Fruit fly (Drosophila melanogaster) whole organism, embryonic: ENCODE data around the gene CG10584.
A peak's percentile ranks its signal among the peaks of the same experiment; 100 is the strongest.

Experiments
- BEAF-32 ChIP-seq: fragments of 200-800 bp; sonication (Bioruptor generic); optimal IDR thresholded peaks from 3 replicates; lab custom pipeline; 2017; ENCODE audit warnings: missing biosample characterization, missing genetic modification characterization, mild to moderate bottlenecking, moderate library complexity, missing genetic modification reagents
- CG10209 ChIP-seq: fragments of 200-800 bp; sonication (Bioruptor generic); optimal IDR thresholded peaks from 3 replicates; lab custom pipeline; 2017; ENCODE audit warnings: missing biosample characterization, mild to moderate bottlenecking, missing genetic modification characterization, missing genetic modification reagents
- CG10431 ChIP-seq: fragments of 200-800 bp; sonication (Bioruptor generic); optimal IDR thresholded peaks from 3 replicates; lab custom pipeline; 2018; ENCODE audit warnings: missing biosample characterization, mild to moderate bottlenecking, missing genetic modification characterization
- CG12104 ChIP-seq: fragments of 200-800 bp; sonication (Bioruptor generic); optimal IDR thresholded peaks from 3 replicates; lab custom pipeline; 2016; ENCODE audit warnings: missing biosample characterization, missing genetic modification characterization
- CG12155 ChIP-seq: fragments of 200-800 bp; sonication (Bioruptor generic); optimal IDR thresholded peaks from 3 replicates; lab custom pipeline; 2016; ENCODE audit warnings: missing biosample characterization, missing genetic modification characterization
- CG1233 ChIP-seq: fragments of 200-800 bp; sonication (Bioruptor generic); optimal IDR thresholded peaks from 4 replicates; lab custom pipeline; 2018; ENCODE audit warnings: missing biosample characterization, mild to moderate bottlenecking, missing genetic modification characterization
- CG12659 ChIP-seq: fragments of 200-800 bp; sonication (Bioruptor generic); optimal IDR thresholded peaks from 3 replicates; lab custom pipeline; 2017; ENCODE audit warnings: mild to moderate bottlenecking, missing biosample characterization, missing genetic modification reagents, missing genetic modification characterization
- CG1529 ChIP-seq: fragments of 200-800 bp; sonication (Bioruptor generic); optimal IDR thresholded peaks from 3 replicates; lab custom pipeline; 2018; ENCODE audit warnings: missing biosample characterization, missing genetic modification characterization
- CG17328 ChIP-seq: fragments of 200-800 bp; sonication (Bioruptor generic); IDR thresholded peaks from 2 replicates; pipeline ENCODE4 v1.3.6; 2022; ENCODE audit warnings: missing biosample characterization, missing genetic modification characterization
- CG17361 ChIP-seq: fragments of 200-800 bp; sonication (Bioruptor generic); IDR thresholded peaks from 3 replicates; pipeline ENCODE4 v1.3.6; 2022; ENCODE audit warnings: missing biosample characterization, missing genetic modification characterization
- CG18476 ChIP-seq: fragments of 200-800 bp; sonication (Bioruptor generic); optimal IDR thresholded peaks from 2 replicates; lab custom pipeline; 2016; ENCODE audit warnings: missing biosample characterization, mild to moderate bottlenecking, missing genetic modification characterization
- CG32532 ChIP-seq: fragments of 200-800 bp; sonication (Bioruptor generic); IDR thresholded peaks from 2 replicates; pipeline ENCODE4 v1.3.6; 2022; ENCODE audit warnings: missing biosample characterization, missing genetic modification characterization
- CG33557 ChIP-seq: fragments of 200-800 bp; sonication (Bioruptor generic); optimal IDR thresholded peaks from 2 replicates; lab custom pipeline; 2019; ENCODE audit warnings: missing biosample characterization, mild to moderate bottlenecking, missing genetic modification characterization, moderate library complexity
- CG7556 ChIP-seq: fragments of 200-800 bp; sonication (Bioruptor generic); optimal IDR thresholded peaks from 2 replicates; lab custom pipeline; 2017; ENCODE audit warnings: missing biosample characterization, mild to moderate bottlenecking, missing genetic modification characterization
- CG7839 ChIP-seq: fragments of 200-800 bp; sonication (Bioruptor generic); optimal IDR thresholded peaks from 3 replicates; lab custom pipeline; 2018; ENCODE audit warnings: missing biosample characterization, mild to moderate bottlenecking, missing genetic modification characterization, moderate library complexity
- CG8089 ChIP-seq: fragments of 200-800 bp; sonication (Bioruptor generic); optimal IDR thresholded peaks from 3 replicates; lab custom pipeline; 2016; ENCODE audit warnings: missing biosample characterization, missing genetic modification characterization
- CG8924 ChIP-seq: fragments of 200-800 bp; optimal IDR thresholded peaks from 3 replicates; lab custom pipeline; 2019; ENCODE audit warnings: missing biosample characterization, mild to moderate bottlenecking, missing genetic modification characterization, moderate library complexity
- CG9215 ChIP-seq: fragments of 200-800 bp; sonication (Bioruptor generic); IDR thresholded peaks from 2 replicates; pipeline ENCODE4 v1.3.6; 2022; ENCODE audit warnings: missing biosample characterization, missing genetic modification characterization
- CG9876 ChIP-seq: fragments of 200-800 bp; sonication (Bioruptor generic); optimal IDR thresholded peaks from 2 replicates; lab custom pipeline; 2016; ENCODE audit warnings: missing biosample characterization, missing genetic modification characterization
- CoRest ChIP-seq: fragments of 200-800 bp; sonication (Bioruptor generic); optimal IDR thresholded peaks from 3 replicates; lab custom pipeline; 2018; ENCODE audit warnings: missing biosample characterization, mild to moderate bottlenecking, missing genetic modification characterization, moderate library complexity
- D19A ChIP-seq: fragments of 200-800 bp; optimal IDR thresholded peaks from 3 replicates; lab custom pipeline; 2019; ENCODE audit warnings: missing biosample characterization, mild to moderate bottlenecking, missing genetic modification characterization, moderate library complexity
- Doc2 ChIP-seq: fragments of 200-800 bp; sonication (Bioruptor generic); IDR thresholded peaks from 2 replicates; pipeline ENCODE4 v1.3.6; 2022; ENCODE audit warnings: missing biosample characterization, missing genetic modification characterization
- Drgx ChIP-seq: fragments of 200-800 bp; sonication (Bioruptor generic); IDR thresholded peaks from 2 replicates; pipeline ENCODE4 v1.3.6; 2022; ENCODE audit warnings: missing biosample characterization, missing genetic modification characterization
- Fer3 ChIP-seq: fragments of 200-800 bp; sonication (Bioruptor generic); optimal IDR thresholded peaks from 2 replicates; lab custom pipeline; 2018; ENCODE audit warnings: missing biosample characterization, mild to moderate bottlenecking, missing genetic modification characterization, moderate library complexity
- Lim3 ChIP-seq: fragments of 200-800 bp; sonication (Bioruptor generic); IDR thresholded peaks from 2 replicates; pipeline ENCODE4 v1.3.6; 2022; ENCODE audit warnings: missing biosample characterization, missing genetic modification characterization
- NK7.1 ChIP-seq: fragments of 200-800 bp; sonication (Bioruptor generic); optimal IDR thresholded peaks from 3 replicates; lab custom pipeline; 2016; ENCODE audit warnings: missing biosample characterization, missing genetic modification characterization
- Pdp1 ChIP-seq, 2 experiments: fragments of 200-800 bp; sonication (Bioruptor generic); optimal IDR thresholded peaks; 3 replicates each; lab custom pipeline; 2016; ENCODE audit warnings: missing biosample characterization in 2 of 2, missing genetic modification characterization in 2 of 2, mild to moderate bottlenecking in 1 of 2, moderate library complexity in 1 of 2
- Ptx1 ChIP-seq: fragments of 200-800 bp; sonication (Bioruptor generic); IDR thresholded peaks from 2 replicates; pipeline ENCODE4 v1.3.6; 2022; ENCODE audit warnings: missing biosample characterization, missing genetic modification characterization
- YL-1 ChIP-seq: fragments of 200-800 bp; sonication (Bioruptor generic); optimal IDR thresholded peaks from 3 replicates; lab custom pipeline; 2017; ENCODE audit warnings: missing biosample characterization, mild to moderate bottlenecking, missing genetic modification characterization
- bab2 ChIP-seq: fragments of 200-800 bp; sonication (Bioruptor generic); optimal IDR thresholded peaks from 2 replicates; lab custom pipeline; 2016; ENCODE audit warnings: missing biosample characterization, missing genetic modification characterization
- crol ChIP-seq: fragments of 200-800 bp; sonication (Bioruptor generic); IDR thresholded peaks from 2 replicates; pipeline ENCODE4 v1.3.6; 2022; ENCODE audit warnings: missing biosample characterization, missing genetic modification characterization
- dpn ChIP-seq, 2 experiments: fragments of 200-800 bp; sonication (Bioruptor generic); optimal IDR thresholded peaks; 3 replicates each; lab custom pipeline; 2016; ENCODE audit warnings: missing biosample characterization in 2 of 2, missing genetic modification characterization in 2 of 2
- esg ChIP-seq: fragments of 200-800 bp; sonication (Bioruptor generic); conservative IDR thresholded peaks from 2 replicates; pipeline ENCODE4 v1.3.6; 2022; ENCODE audit warnings: missing biosample characterization, missing genetic modification characterization
- eve ChIP-seq, 2 experiments: fragments of >200 bp; optimal IDR thresholded peaks; 2 replicates each; lab custom pipeline; 2017; ENCODE audit warnings: missing biosample characterization in 2 of 2, missing genetic modification characterization in 2 of 2
- fd3F ChIP-seq: fragments of 200-800 bp; sonication (Bioruptor generic); optimal IDR thresholded peaks from 2 replicates; lab custom pipeline; 2018; ENCODE audit warnings: missing biosample characterization, mild to moderate bottlenecking, missing genetic modification characterization, moderate library complexity
- insv ChIP-seq, 2 experiments: fragments of 200-800 bp; sonication (Bioruptor generic); optimal IDR thresholded peaks; 3 replicates each; lab custom pipeline; 2016 to 2018; ENCODE audit warnings: missing biosample characterization in 2 of 2, missing genetic modification characterization in 2 of 2
- lab ChIP-seq: fragments of 200-800 bp; sonication (Bioruptor generic); optimal IDR thresholded peaks from 3 replicates; lab custom pipeline; 2017; ENCODE audit warnings: missing biosample characterization, missing genetic modification characterization, mild to moderate bottlenecking, moderate library complexity, missing genetic modification reagents
- lbe ChIP-seq: fragments of 200-800 bp; sonication (Bioruptor generic); optimal IDR thresholded peaks from 2 replicates; lab custom pipeline; 2016; ENCODE audit warnings: missing biosample characterization, mild to moderate bottlenecking, missing genetic modification characterization
- lilli ChIP-seq: fragments of 200-800 bp; sonication (Bioruptor generic); optimal IDR thresholded peaks from 3 replicates; lab custom pipeline; 2016; ENCODE audit warnings: missing biosample characterization, missing genetic modification characterization
- nau ChIP-seq: fragments of 200-800 bp; sonication (Bioruptor generic); optimal IDR thresholded peaks from 3 replicates; lab custom pipeline; 2017; ENCODE audit warnings: missing biosample characterization, mild to moderate bottlenecking, missing genetic modification characterization, missing genetic modification reagents
- nerfin-1 ChIP-seq: fragments of 200-800 bp; sonication (Bioruptor generic); optimal IDR thresholded peaks from 3 replicates; lab custom pipeline; 2019; ENCODE audit warnings: missing biosample characterization, mild to moderate bottlenecking, missing genetic modification characterization, moderate library complexity
- oc ChIP-seq: fragments of 200-800 bp; sonication (Bioruptor generic); optimal IDR thresholded peaks from 2 replicates; lab custom pipeline; 2018; ENCODE audit warnings: missing biosample characterization, mild to moderate bottlenecking, missing genetic modification characterization, moderate library complexity
- pfk ChIP-seq: fragments of 200-800 bp; sonication (Bioruptor generic); optimal IDR thresholded peaks from 2 replicates; lab custom pipeline; 2018; ENCODE audit warnings: missing biosample characterization, mild to moderate bottlenecking, missing genetic modification characterization, moderate library complexity
- prd ChIP-seq, 3 experiments: fragments of >200 bp in 2 of 3; fragments of 200-800 bp in 1 of 3; sonication (Bioruptor generic) in 1 of 3; optimal IDR thresholded peaks in 2 of 3; IDR thresholded peaks in 1 of 3; 2 replicates in 2 of 3; 3 replicates in 1 of 3; pipeline versions ENCODE4 v1.3.6 to Lab custom; 2017 to 2022; ENCODE audit warnings: missing biosample characterization in 1 of 3, missing genetic modification characterization in 1 of 3
- sima ChIP-seq: fragments of 200-800 bp; sonication (Bioruptor generic); optimal IDR thresholded peaks from 2 replicates; lab custom pipeline; 2016; ENCODE audit warnings: missing biosample characterization, missing genetic modification characterization
- toy ChIP-seq: fragments of 200-800 bp; sonication (Bioruptor generic); IDR thresholded peaks from 2 replicates; pipeline ENCODE4 v1.3.6; 2022; ENCODE audit warnings: missing biosample characterization, missing genetic modification characterization
- tx ChIP-seq: fragments of 200-800 bp; sonication (Bioruptor generic); optimal IDR thresholded peaks from 2 replicates; lab custom pipeline; 2016; ENCODE audit warnings: missing biosample characterization, missing genetic modification characterization
- zfh2 ChIP-seq: fragments of 200-800 bp; sonication (Bioruptor generic); optimal IDR thresholded peaks from 2 replicates; lab custom pipeline; 2016; ENCODE audit warnings: missing biosample characterization, missing genetic modification characterization

Gene CG10584

dm6 chr3L:21056792-21057567 lies 25.8 kb upstream of the CG10584 start (continued):
- peak; percentile 24 for TF ChIP-seq CG7839
- TF ChIP-seq CG32532, result peak; percentile 16; the same call in 1 of the 2 replicates
- TF ChIP-seq CG7556 (GFP tag; lab: Kevin White, UChicago), result peak; percentile 12
- no peak for TF ChIP-seq CG8924 (tag; lab: Kevin White, UChicago)
- TF ChIP-seq Fer3 (tag; lab: Kevin White, UChicago), result peak; percentile 8
- TF ChIP-seq CG10431, result no peak
- TF ChIP-seq oc, result peak; percentile 70
- peak; percentile 8 for TF ChIP-seq CG12155 (GFP tag; lab: Kevin White, UChicago)
- no peak for TF ChIP-seq CG12104 (GFP tag; lab: Kevin White, UChicago)
- no peak for TF ChIP-seq pfk (GFP tag; lab: Kevin White, UChicago)
- TF ChIP-seq dpn (GFP tag; optimal IDR thresholded peaks at IDR 0.05; lab: Kevin White, UChicago), result peak in 1 of 2 experiments; percentile 11
- no peak for TF ChIP-seq sima (GFP tag; lab: Kevin White, UChicago)
- no peak for TF ChIP-seq tx
- TF ChIP-seq Lim3 (GFP tag; lab: Robert Waterston, UW), result no peak
- TF ChIP-seq esg (GFP tag; lab: Robert Waterston, UW), result no peak; the same call in 1 of the 2 replicates
- no peak for TF ChIP-seq Doc2 (GFP tag; lab: Robert Waterston, UW)
- no peak for TF ChIP-seq CG8089 (GFP tag; lab: Kevin White, UChicago)
- no peak for TF ChIP-seq CG1529 (GFP tag; lab: Kevin White, UChicago)
- no peak for TF ChIP-seq insv (GFP tag; optimal IDR thresholded peaks at IDR 0.05; lab: Kevin White, UChicago)
- TF ChIP-seq D19A, result peak; percentile 50
- no peak for TF ChIP-seq nerfin-1 (tag; lab: Kevin White, UChicago)
- peak; percentile 16; the same call in 1 of the 2 replicates for TF ChIP-seq Ptx1 (GFP tag; lab: Robert Waterston, UW)
- TF ChIP-seq lab (GFP tag; lab: Kevin White, UChicago), result no peak
- peak; percentile 19 for TF ChIP-seq fd3F
- no peak for TF ChIP-seq CG33557
- peak; percentile 5 for TF ChIP-seq CG1233 (GFP tag; lab: Kevin White, UChicago)
- TF ChIP-seq YL-1, result no peak
- TF ChIP-seq zfh2 (GFP tag; lab: Kevin White, UChicago), result peak; percentile 3
- no peak for TF ChIP-seq CG9215 (GFP tag; lab: Robert Waterston, UW)
- no peak for TF ChIP-seq toy (GFP tag; lab: Robert Waterston, UW)
- TF ChIP-seq crol (GFP tag; lab: Robert Waterston, UW), result peak; percentile 83
- no peak for TF ChIP-seq lbe (GFP tag; lab: Kevin White, UChicago)
- no peak for TF ChIP-seq nau (GFP tag; lab: Kevin White, UChicago)
- no peak for TF ChIP-seq CG18476 (GFP tag; lab: Kevin White, UChicago)
- peak; percentile 64 for TF ChIP-seq CG17361 (GFP tag; lab: Robert Waterston, UW)
- no peak for TF ChIP-seq BEAF-32 (GFP tag; lab: Kevin White, UChicago)
- TF ChIP-seq Drgx (GFP tag; lab: Robert Waterston, UW), result peak; percentile 12; the same call in 1 of the 2 replicates
- TF ChIP-seq CG12659 (GFP tag; lab: Kevin White, UChicago), result peak; percentile 22
- TF ChIP-seq CoRest (tag; lab: Kevin White, UChicago), result peak; percentile 55
- peak; percentile 28 for TF ChIP-seq lilli (GFP tag; lab: Kevin White, UChicago)
- TF ChIP-seq prd (optimal IDR thresholded peaks at IDR 0.05; lab: Kevin White, UChicago), result no peak
- TF ChIP-seq prd (GFP tag; IDR thresholded peaks at IDR 0.05; lab: Robert Waterston, UW), result peak; percentile 27; the same call in 1 of the 3 replicates
- peak in 1 of 2 experiments; percentile 7 for TF ChIP-seq Pdp1 (GFP tag; optimal IDR thresholded peaks at IDR 0.05; lab: Kevin White, UChicago)
- TF ChIP-seq CG10209, result peak; percentile 27
- no peak for TF ChIP-seq CG17328 (GFP tag; lab: Robert Waterston, UW)
- no peak for TF ChIP-seq CG9876 (GFP tag; lab: Kevin White, UChicago)
- peak in 1 of 2 experiments; percentile 75 for TF ChIP-seq eve (GFP tag; optimal IDR thresholded peaks at IDR 0.05; lab: Kevin White, UChicago)
- TF ChIP-seq bab2 (GFP tag; lab: Kevin White, UChicago), result peak; percentile 4
- TF ChIP-seq NK7.1 (GFP tag; lab: Kevin White, UChicago), result no peak
